Worm (Caenorhabditis elegans) whole organism, L4/young adult: Measurements from ENCODE around the gene Y73B6BL.44.

Source experiments
- W03F9.2 ChIP-seq: fragments of 150-350 bp; optimal IDR thresholded peaks from 2 replicates; lab custom pipeline; 2014; ENCODE audit warnings: missing biosample characterization, missing genetic modification characterization
- dao-5 ChIP-seq: sonication (generic microtip); optimal IDR thresholded peaks from 2 replicates; lab custom pipeline; 2016; ENCODE audit warnings: missing genotype, missing genetic modification characterization, moderate library complexity, missing compliant biosample characterization
- him-1 ChIP-seq: sonication (generic microtip); optimal IDR thresholded peaks from 2 replicates; lab custom pipeline; 2016; ENCODE audit warnings: missing genotype, missing genetic modification reagents, missing genetic modification characterization, missing compliant biosample characterization

DNA sequence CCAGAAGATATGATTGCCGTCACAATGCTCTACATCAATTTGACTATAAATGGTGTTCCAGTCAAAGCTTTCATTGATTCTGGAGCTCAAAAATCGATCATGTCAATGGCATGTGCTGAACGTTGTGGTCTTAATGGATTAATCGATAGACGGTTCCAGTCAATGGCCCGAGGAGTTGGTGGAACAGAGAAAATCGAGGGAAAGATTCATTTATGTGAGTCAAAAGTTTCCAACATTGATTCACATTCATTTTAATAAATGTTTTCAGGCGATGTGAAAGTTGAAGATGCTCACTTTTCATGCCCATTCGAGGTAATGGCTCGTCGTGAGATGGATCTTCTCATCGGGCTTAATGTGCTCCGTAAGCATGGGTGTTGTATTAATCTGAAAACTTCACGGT, 30.4 kb downstream of the Y73B6BL.44 start:
- TF ChIP-seq him-1 (tag; lab: Kevin White, UChicago) = no peak
- TF ChIP-seq W03F9.2 (tag; lab: Kevin White, UChicago) = no peak
- no peak for TF ChIP-seq dao-5
